Worm (Caenorhabditis elegans): ENCODE measurements around the gene emb-8.

DNA sequence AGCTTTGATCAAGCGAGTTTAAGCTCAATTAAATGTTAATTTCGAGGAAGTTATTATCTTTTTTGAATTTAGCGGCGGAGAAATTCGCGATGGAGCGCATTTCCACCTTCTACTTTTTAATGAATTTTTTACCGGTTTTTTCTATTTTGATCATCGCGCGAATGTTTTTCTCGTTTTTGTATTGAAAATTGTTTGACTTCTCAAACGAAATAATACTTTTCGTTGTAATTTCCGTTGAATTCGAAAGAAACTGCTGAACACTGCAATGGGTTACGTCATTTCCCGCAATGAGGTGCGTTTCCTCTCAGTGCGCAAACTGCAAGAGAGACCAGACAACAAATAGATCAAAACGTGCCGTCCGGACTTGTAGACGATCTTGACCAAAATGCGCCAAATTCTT, 18.3 kb downstream of the emb-8 start:
- no peak for TF ChIP-seq ztf-11 (tag; optimal IDR thresholded peaks at IDR 0.05)
- no peak for TF ChIP-seq elt-1 (tag; optimal IDR thresholded peaks at IDR 0.05)
- TF ChIP-seq lsy-2 (tag; optimal IDR thresholded peaks at IDR 0.05) = no peak
- no peak for TF ChIP-seq dmd-4 (tag; optimal IDR thresholded peaks at IDR 0.05)
